Worm (Caenorhabditis elegans): ENCODE measurements around the gene srbc-36.

srbc-36 gene

DNA sequence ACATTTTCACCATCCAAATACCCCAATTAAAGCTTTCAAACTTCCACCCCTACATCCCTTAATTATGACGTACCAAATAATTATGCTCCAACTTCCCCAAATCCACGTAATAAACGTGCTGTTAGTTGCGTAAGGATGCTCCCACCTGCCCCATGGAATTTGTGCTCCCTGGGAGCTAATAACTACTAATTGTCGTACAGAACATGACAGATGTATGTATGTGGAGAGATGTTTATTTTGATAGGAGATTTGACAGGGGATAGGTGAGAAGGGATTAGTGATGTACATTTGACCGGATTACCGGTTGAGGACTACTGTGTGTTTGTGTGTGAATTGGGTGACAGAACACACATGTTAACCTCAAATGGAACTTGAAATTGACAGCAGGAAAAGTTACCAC lies 40.5 kb downstream of the srbc-36 start:
- TF ChIP-seq jun-1 (tag; optimal IDR thresholded peaks at IDR 0.05) (no peak), ceh-82 (tag; optimal IDR thresholded peaks at IDR 0.05) (no peak), tag-97 (GFP tag; IDR thresholded peaks at IDR 0.05) (no peak), mdl-1 (tag; optimal IDR thresholded peaks at IDR 0.05) (no peak), zip-11 (GFP tag; IDR thresholded peaks at IDR 0.05) (no peak), lin-15B (tag; optimal IDR thresholded peaks at IDR 0.05) (no peak), aly-2 (tag; optimal IDR thresholded peaks at IDR 0.05) (no peak), unc-130 (GFP tag; optimal IDR thresholded peaks at IDR 0.05) (no peak), ceh-28 (tag; optimal IDR thresholded peaks at IDR 0.05) (no peak), snpc-1.2 (GFP tag; IDR thresholded peaks at IDR 0.05) (no peak)

DNA sequence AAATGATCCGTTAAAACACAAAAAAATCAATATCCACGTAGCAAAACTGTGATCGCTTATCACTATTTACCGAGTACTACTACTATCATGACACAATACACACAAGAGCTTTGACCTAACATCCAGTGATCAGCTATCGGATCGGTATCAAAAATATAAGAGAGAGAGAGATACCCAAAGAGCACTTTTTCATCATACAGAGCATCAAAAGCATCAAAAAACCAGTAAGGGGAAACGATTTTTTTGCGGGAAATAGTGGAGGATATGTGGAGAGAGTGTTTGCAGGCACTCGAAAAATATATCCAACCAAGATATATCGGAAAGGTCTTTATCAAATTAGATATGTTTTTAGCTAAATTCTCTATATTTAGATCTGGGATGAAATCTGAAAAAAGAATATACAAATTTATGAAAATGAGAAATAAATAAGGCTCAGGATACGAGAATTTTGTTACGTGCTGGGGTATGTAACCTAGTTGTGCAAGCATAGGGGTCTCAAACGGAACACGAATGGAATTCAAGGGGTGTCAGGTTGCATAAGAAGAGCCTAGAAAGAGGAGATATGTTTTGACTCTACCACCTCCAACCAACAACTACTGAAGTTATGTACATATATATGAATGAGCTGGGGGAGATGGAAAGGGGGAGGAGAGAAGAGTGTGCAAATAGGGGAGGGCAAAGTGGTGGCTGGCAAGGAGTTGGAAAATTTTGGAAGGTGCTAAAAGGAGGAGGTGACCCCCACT lies 45.1 kb downstream of the srbc-36 start:
- peak in 1 of 2 experiments; percentile 83 for TF ChIP-seq unc-62 (GFP tag; optimal IDR thresholded peaks at IDR 0.05 in 1 of 2)
- no peak for TF ChIP-seq unc-62 (tag; optimal IDR thresholded peaks at IDR 0.05)
- no peak for TF ChIP-seq lin-13 (GFP tag; optimal IDR thresholded peaks at IDR 0.05)
- no peak for TF ChIP-seq hif-1 (tag; optimal IDR thresholded peaks at IDR 0.05)
- no peak for TF ChIP-seq dpl-1 (GFP tag; optimal IDR thresholded peaks at IDR 0.05)
- no peak for TF ChIP-seq zip-11 (GFP tag; IDR thresholded peaks at IDR 0.05)
- TF ChIP-seq zfp-2 (tag; optimal IDR thresholded peaks at IDR 0.05) = no peak
- no peak for TF ChIP-seq nhr-28 (tag; optimal IDR thresholded peaks at IDR 0.05)
- no peak for TF ChIP-seq nhr-41 (GFP tag; IDR thresholded peaks at IDR 0.05)
- TF ChIP-seq saeg-2 (GFP tag; IDR thresholded peaks at IDR 0.05) = no peak

DNA sequence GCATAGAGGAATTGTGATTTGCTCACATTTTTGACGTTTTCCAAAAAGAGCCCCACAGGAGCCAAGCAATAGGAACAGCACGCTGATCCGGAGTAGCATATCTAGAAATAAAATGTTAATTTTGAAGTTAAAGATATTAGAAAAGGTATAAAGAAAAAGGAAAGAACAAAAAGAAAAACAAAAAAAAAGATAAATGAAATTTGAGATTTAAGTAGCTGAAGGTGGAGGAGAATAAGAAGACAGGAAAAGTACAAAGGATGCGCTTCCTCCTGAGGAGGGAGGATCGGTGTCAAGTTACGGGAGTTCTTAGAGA lies 45.6 kb downstream of the srbc-36 start, which contains the start of gene cfz-2:
TSS of gene cfz-2 (minus strand) at position 101 of the 313 bp plus-strand sequence.
- TF ChIP-seq spr-3 (GFP tag; optimal IDR thresholded peaks at IDR 0.05) = no peak
- TF ChIP-seq nhr-10 (tag; optimal IDR thresholded peaks at IDR 0.05) = no peak
- TF ChIP-seq zfp-2 (tag; optimal IDR thresholded peaks at IDR 0.05) = no peak
- no peak for TF ChIP-seq ceh-44 (GFP tag; IDR thresholded peaks at IDR 0.05)
- no peak for TF ChIP-seq ceh-20 (GFP tag; IDR thresholded peaks at IDR 0.05)
- no peak for TF ChIP-seq zip-2 (tag; optimal IDR thresholded peaks at IDR 0.05)
- TF ChIP-seq nhr-42 (GFP tag; IDR thresholded peaks at IDR 0.05) = no peak
- no peak for TF ChIP-seq lsy-2 (tag; optimal IDR thresholded peaks at IDR 0.05)
- no peak for TF ChIP-seq F44E2.7 (GFP tag; IDR thresholded peaks at IDR 0.05)

DNA sequence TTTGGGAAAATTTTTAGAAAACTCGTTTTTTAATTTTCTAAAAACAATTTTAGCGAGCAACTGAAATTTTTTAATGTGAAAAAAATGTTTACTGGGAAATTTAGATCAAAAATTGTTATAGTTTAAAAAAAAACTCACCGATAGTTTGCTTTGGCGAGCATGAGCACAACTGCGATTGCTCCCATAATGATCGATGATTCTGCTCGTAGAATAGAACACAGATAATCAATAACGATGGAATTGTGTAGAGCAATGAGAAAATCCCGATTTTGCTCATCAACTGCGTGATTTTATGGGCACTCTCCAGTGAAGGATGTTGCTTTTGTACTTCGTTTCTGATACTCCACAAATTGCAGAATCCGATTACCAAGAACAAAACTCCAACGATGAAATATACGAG lies 47.7 kb downstream of the srbc-36 start:
- TF ChIP-seq nhr-10 (tag; optimal IDR thresholded peaks at IDR 0.05) = no peak
- peak; percentile 81 for TF ChIP-seq aha-1 (tag)

Data from whole organism, L4 larva.